Fruit fly (Drosophila melanogaster) whole organism, wandering third instar larva: ENCODE data around the gene Cpr76Bc.
"Not testable (repeated sequence)": the region's sequence is repeated elsewhere in the genome, so short reads cannot be mapped to it uniquely, and the experiment has no call there.

Experiments
- CG32264 ChIP-seq: fragments of 200-800 bp; sonication (Bioruptor generic); optimal IDR thresholded peaks from 2 replicates; lab custom pipeline; 2016; ENCODE audit warnings: missing biosample characterization, missing genetic modification characterization
- CG9705 ChIP-seq: fragments of 200-800 bp; sonication (Bioruptor generic); optimal IDR thresholded peaks from 2 replicates; lab custom pipeline; 2018; ENCODE audit warnings: missing biosample characterization, mild to moderate bottlenecking, missing genetic modification characterization
- CrebA ChIP-seq: fragments of 200-800 bp; sonication (Bioruptor generic); optimal IDR thresholded peaks from 2 replicates; lab custom pipeline; 2016; ENCODE audit warnings: missing biosample characterization, mild to moderate bottlenecking, missing genetic modification characterization, borderline replicate concordance
- Dif ChIP-seq: fragments of 200-275, 200-300 bp; sonication (Bioruptor generic); optimal IDR thresholded peaks from 2 replicates; lab custom pipeline; 2018; ENCODE audit warnings: missing biosample characterization, missing genetic modification characterization; ENCODE audit not compliant: partially characterized antibody
- GATAd ChIP-seq: sonication (Bioruptor generic); optimal IDR thresholded peaks from 2 replicates; lab custom pipeline; 2016; ENCODE audit warnings: missing biosample characterization, missing genetic modification characterization
- Hnf4 ChIP-seq: fragments of 200-800 bp; sonication (Bioruptor generic); optimal IDR thresholded peaks from 2 replicates; lab custom pipeline; 2016; ENCODE audit warnings: missing biosample characterization, mild to moderate bottlenecking, missing genetic modification characterization
- Hr78 ChIP-seq: fragments of >200 bp; optimal IDR thresholded peaks from 2 replicates; lab custom pipeline; 2017; ENCODE audit warnings: missing biosample characterization, missing genetic modification characterization
- Hr83 ChIP-seq: fragments of 200-300 bp; sonication (Bioruptor generic); optimal IDR thresholded peaks from 2 replicates; lab custom pipeline; 2016; ENCODE audit warnings: missing biosample characterization, mild to moderate bottlenecking, missing genetic modification characterization, moderate library complexity; ENCODE audit not compliant: poor library complexity, severe bottlenecking
- Jra ChIP-seq: sonication (Bioruptor generic); optimal IDR thresholded peaks from 2 replicates; lab custom pipeline; 2016; ENCODE audit warnings: missing biosample characterization, missing genetic modification characterization
- Myc ChIP-seq: fragments of >200 bp; optimal IDR thresholded peaks from 2 replicates; lab custom pipeline; 2017
- N ChIP-seq: fragments of >200 bp; optimal IDR thresholded peaks from 2 replicates; lab custom pipeline; 2018; ENCODE audit warnings: missing biosample characterization, missing external identifiers, missing genetic modification characterization
- OdsH ChIP-seq: fragments of 200-800 bp; sonication (Bioruptor generic); optimal IDR thresholded peaks from 2 replicates; lab custom pipeline; 2016; ENCODE audit warnings: missing biosample characterization, mild to moderate bottlenecking, missing genetic modification characterization
- Rel ChIP-seq, 2 experiments: fragments of 200-800 bp; sonication (Bioruptor generic) in 1 of 2; optimal IDR thresholded peaks; 2 replicates in 1 of 2; 3 replicates in 1 of 2; lab custom pipeline; 2016 to 2019; ENCODE audit warnings: mild to moderate bottlenecking in 2 of 2, missing biosample characterization in 2 of 2, missing genetic modification characterization in 2 of 2, moderate library complexity in 1 of 2
- Vsx2 ChIP-seq: fragments of 200-300, 225-300 bp; sonication (Bioruptor generic); optimal IDR thresholded peaks from 2 replicates; lab custom pipeline; 2018; ENCODE audit warnings: missing biosample characterization, missing genetic modification characterization; ENCODE audit not compliant: partially characterized antibody
- br ChIP-seq: fragments of 200-800 bp; sonication (Bioruptor generic); optimal IDR thresholded peaks from 2 replicates; lab custom pipeline; 2016; ENCODE audit warnings: missing biosample characterization, missing genetic modification characterization
- brk ChIP-seq: fragments of 200-800 bp; sonication (Bioruptor generic); optimal IDR thresholded peaks from 2 replicates; lab custom pipeline; 2016; ENCODE audit warnings: missing biosample characterization, mild to moderate bottlenecking, missing genetic modification characterization
- dl ChIP-seq, 2 experiments: fragments of 175-275, 200-275 bp in 1 of 2; fragments of 200-275 bp in 1 of 2; sonication (Bioruptor generic); optimal IDR thresholded peaks; lab custom pipeline; 2018; ENCODE audit warnings: mild to moderate bottlenecking in 2 of 2, missing biosample characterization in 2 of 2, missing genetic modification characterization in 2 of 2, moderate library complexity in 2 of 2; ENCODE audit not compliant: partially characterized antibody in 2 of 2, insufficient read depth in 1 of 2
- dmrt93B ChIP-seq: fragments of 200-800 bp; sonication (Bioruptor generic); optimal IDR thresholded peaks from 2 replicates; lab custom pipeline; 2018; ENCODE audit warnings: missing biosample characterization, mild to moderate bottlenecking, missing genetic modification characterization
- dsf ChIP-seq: sonication (Bioruptor generic); optimal IDR thresholded peaks from 2 replicates; lab custom pipeline; 2016; ENCODE audit warnings: missing biosample characterization, missing genetic modification characterization, borderline replicate concordance
- h ChIP-seq: fragments of 200-800 bp; sonication (Bioruptor generic); optimal IDR thresholded peaks from 3 replicates; lab custom pipeline; 2016; ENCODE audit warnings: missing biosample characterization, mild to moderate bottlenecking, missing genetic modification characterization
- jim ChIP-seq: fragments of 175-275, 200-325 bp; sonication (Bioruptor generic); optimal IDR thresholded peaks from 2 replicates; lab custom pipeline; 2016; ENCODE audit warnings: missing biosample characterization, mild to moderate bottlenecking, missing genetic modification characterization
- lola ChIP-seq: fragments of >200 bp; optimal IDR thresholded peaks from 2 replicates; lab custom pipeline; 2017; ENCODE audit warnings: missing biosample characterization, missing genetic modification characterization
- pan ChIP-seq: fragments of >200 bp; optimal IDR thresholded peaks from 2 replicates; lab custom pipeline; 2017
- psq ChIP-seq: fragments of 200-800 bp; sonication (Bioruptor generic); optimal IDR thresholded peaks from 3 replicates; lab custom pipeline; 2017; ENCODE audit warnings: missing biosample characterization, mild to moderate bottlenecking, missing genetic modification characterization, moderate library complexity
- rgr ChIP-seq: fragments of 200-800 bp; sonication (Bioruptor generic); optimal IDR thresholded peaks from 3 replicates; lab custom pipeline; 2016; ENCODE audit warnings: missing biosample characterization, mild to moderate bottlenecking, missing genetic modification characterization
- sv ChIP-seq: fragments of 200-800 bp; sonication (Bioruptor generic); optimal IDR thresholded peaks from 3 replicates; lab custom pipeline; 2016; ENCODE audit warnings: missing biosample characterization, missing genetic modification characterization
- tai ChIP-seq: sonication (Bioruptor generic); optimal IDR thresholded peaks from 2 replicates; lab custom pipeline; 2016; ENCODE audit warnings: missing biosample characterization, missing genetic modification characterization
- usp ChIP-seq: fragments of >200 bp; optimal IDR thresholded peaks from 2 replicates; lab custom pipeline; 2017; ENCODE audit warnings: missing biosample characterization, missing genetic modification characterization
- woc ChIP-seq: sonication (Bioruptor generic); optimal IDR thresholded peaks from 2 replicates; lab custom pipeline; 2016; ENCODE audit warnings: missing biosample characterization, mild to moderate bottlenecking, missing genetic modification characterization

Cpr76Bc gene

DNA sequence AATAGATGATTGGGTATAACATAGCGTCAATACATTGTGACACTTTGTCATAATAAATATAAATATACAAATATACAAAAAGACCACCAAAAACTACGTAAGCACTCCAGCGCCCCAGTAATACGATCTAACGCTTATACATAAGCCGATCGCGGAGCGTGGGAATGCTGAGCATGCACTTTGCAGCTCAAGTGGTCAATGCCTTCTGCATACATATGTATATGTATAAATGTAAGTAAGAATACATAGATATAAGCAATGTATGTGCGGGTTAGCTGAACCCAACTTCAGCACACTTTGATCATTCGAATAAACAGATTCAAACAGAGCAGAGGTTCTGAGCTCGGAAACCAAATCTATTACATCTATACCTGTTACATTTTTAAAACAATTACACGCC, 33.5 kb upstream of the Cpr76Bc start, which contains the start of gene CG32212:
Gene CG32212, plus strand, starts transcription at position 301 of the 400 bp plus-strand sequence.
- not testable (repeated sequence) for TF ChIP-seq GATAd, rgr, dsf (GFP tag; lab: Kevin White, UChicago)
- TF ChIP-seq, all 38 proteins: peak for 0; not testable (repeated sequence) for 38

- no peak for TF ChIP-seq OdsH
- TF ChIP-seq Dif: no peak
- TF ChIP-seq pan (lab: Kevin White, UChicago): no peak
- TF ChIP-seq Hr83 (GFP tag; lab: Kevin White, UChicago): no peak
- TF ChIP-seq Vsx2 (GFP tag; lab: Kevin White, UChicago): no peak
- no peak for TF ChIP-seq Hnf4 (GFP tag; lab: Kevin White, UChicago)
- TF ChIP-seq lola (GFP tag; lab: Kevin White, UChicago): no peak
- TF ChIP-seq CG32264: no peak
These were observed 25.8 kb upstream of the Cpr76Bc start for dm6 chr3L:19494954-19495353.

DNA sequence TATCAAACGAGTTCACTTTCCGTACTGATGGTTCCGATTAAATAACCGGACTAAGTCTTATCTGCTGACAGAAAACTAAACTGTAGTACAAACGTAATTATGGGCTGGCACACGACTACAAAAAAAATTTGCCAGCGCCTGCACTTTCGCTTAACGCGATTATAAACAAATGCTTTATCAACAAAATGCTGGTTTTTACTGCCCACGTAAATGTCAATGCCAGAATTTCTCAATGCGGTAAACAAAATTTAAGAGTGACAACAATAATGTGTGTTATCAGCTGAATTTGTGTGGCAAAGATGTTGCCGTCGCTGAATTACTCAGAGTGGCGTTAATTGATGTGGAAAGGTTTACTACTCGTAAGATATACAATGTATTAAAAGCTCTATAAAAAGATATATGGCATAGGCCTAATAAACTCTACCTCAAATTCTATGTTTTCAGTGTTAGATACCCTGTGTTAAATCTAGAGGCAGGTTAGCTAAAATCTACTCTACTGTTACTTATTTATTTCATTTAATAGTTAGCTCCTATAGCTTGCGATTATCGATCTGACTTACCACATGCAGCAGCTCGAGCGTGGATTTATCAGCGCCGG, 24.7 kb upstream of the Cpr76Bc start:
- no peak for TF ChIP-seq tai
- no peak for TF ChIP-seq sv (GFP tag; lab: Kevin White, UChicago)
- no peak for TF ChIP-seq dsf (GFP tag; lab: Kevin White, UChicago)
- no peak for TF ChIP-seq br (GFP tag; lab: Kevin White, UChicago)
- TF ChIP-seq pan (lab: Kevin White, UChicago): no peak
- TF ChIP-seq h (GFP tag; lab: Kevin White, UChicago): no peak
- TF ChIP-seq Rel (GFP tag; optimal IDR thresholded peaks at IDR 0.05; lab: Kevin White, UChicago): no peak
- TF ChIP-seq Rel (tag; optimal IDR thresholded peaks at IDR 0.05; lab: Kevin White, UChicago): no peak
- no peak for TF ChIP-seq CG32264
- no peak for TF ChIP-seq OdsH
- TF ChIP-seq psq (GFP tag; lab: Kevin White, UChicago): no peak
- no peak for TF ChIP-seq dl (GFP tag; optimal IDR thresholded peaks at IDR 0.05; lab: Kevin White, UChicago; ENCODE audit: insufficient read depth in 1 of 2, partially characterized antibody in 2 of 2)
- no peak for TF ChIP-seq GATAd (GFP tag; lab: Kevin White, UChicago)
- TF ChIP-seq woc: no peak
- no peak for TF ChIP-seq Hnf4 (GFP tag; lab: Kevin White, UChicago)
- TF ChIP-seq, all 38 proteins: peak for 0

dm6 chr3L:19496600-19496999, 24.1 kb upstream of the Cpr76Bc start:
- TF ChIP-seq Dif: no peak
- no peak for TF ChIP-seq Hnf4 (GFP tag; lab: Kevin White, UChicago)
- TF ChIP-seq dmrt93B: no peak
- TF ChIP-seq GATAd (GFP tag; lab: Kevin White, UChicago): no peak

dm6 chr3L:19497135-19497534, 23.6 kb upstream of the Cpr76Bc start:
- TF ChIP-seq h (GFP tag; lab: Kevin White, UChicago): no peak
- no peak for TF ChIP-seq pan (lab: Kevin White, UChicago)
- no peak for TF ChIP-seq rgr (GFP tag; lab: Kevin White, UChicago)
- no peak for TF ChIP-seq Jra (GFP tag; lab: Kevin White, UChicago)
- TF ChIP-seq Hr78 (GFP tag; lab: Kevin White, UChicago): no peak
- no peak for TF ChIP-seq jim
- TF ChIP-seq Hr83 (GFP tag; lab: Kevin White, UChicago): no peak
- no peak for TF ChIP-seq Myc (lab: Kevin White, UChicago)
- TF ChIP-seq psq (GFP tag; lab: Kevin White, UChicago): no peak
- TF ChIP-seq, all 38 proteins: peak for 0

- TF ChIP-seq brk (GFP tag; lab: Kevin White, UChicago) (no peak), N (GFP tag; lab: Kevin White, UChicago) (no peak), Myc (lab: Kevin White, UChicago) (no peak), Dif (no peak), rgr (GFP tag; lab: Kevin White, UChicago) (no peak), br (GFP tag; lab: Kevin White, UChicago) (no peak), usp (GFP tag; lab: Kevin White, UChicago) (no peak), CG9705 (GFP tag; lab: Kevin White, UChicago) (no peak), Hr78 (GFP tag; lab: Kevin White, UChicago) (no peak), CrebA (no peak)
These were observed 23.1 kb upstream of the Cpr76Bc start, which contains the start of gene CG9449 for dm6 chr3L:19497623-19498022. CG9449 (minus strand) TSS chr3L:19497723.
